Worm (Caenorhabditis elegans) whole organism, late embryonic: Measurements from ENCODE around the gene Y51H4A.5.

Experiments used
- T23F11.4 ChIP-seq: fragments of 200-800 bp; sonication (Bioruptor generic); optimal IDR thresholded peaks from 2 replicates; lab custom pipeline; 2018; ENCODE audit warnings: mild to moderate bottlenecking, missing genetic modification characterization, missing compliant biosample characterization
- ceh-19 ChIP-seq: fragments of 200-800 bp; sonication (Bioruptor generic); optimal IDR thresholded peaks from 2 replicates; lab custom pipeline; 2018; ENCODE audit warnings: mild to moderate bottlenecking, missing genetic modification characterization, missing compliant biosample characterization
- ceh-45 ChIP-seq: fragments of 200-800 bp; sonication (Bioruptor generic); IDR thresholded peaks from 2 replicates; pipeline ENCODE4 v1.3.6; 2022; ENCODE audit warnings: missing genetic modification reagents, missing genetic modification characterization, missing compliant biosample characterization
- ceh-9 ChIP-seq: sonication (generic microtip); optimal IDR thresholded peaks from 2 replicates; lab custom pipeline; 2016; ENCODE audit warnings: mild to moderate bottlenecking, missing genetic modification characterization, inconsistent platforms, missing compliant biosample characterization
- elt-2 ChIP-seq: sonication (generic microtip); optimal IDR thresholded peaks from 2 replicates; lab custom pipeline; 2016; ENCODE audit warnings: missing genetic modification reagents, missing genetic modification characterization, missing compliant biosample characterization
- pros-1 ChIP-seq: fragments of 150-350 bp; optimal IDR thresholded peaks from 2 replicates; lab custom pipeline; 2014; ENCODE audit warnings: missing biosample characterization, missing genetic modification reagents, missing genetic modification characterization
- sox-4 ChIP-seq: sonication (generic microtip); optimal IDR thresholded peaks from 2 replicates; lab custom pipeline; 2017; ENCODE audit warnings: mild to moderate bottlenecking, missing genetic modification characterization, inconsistent platforms, missing compliant biosample characterization
- unc-3 ChIP-seq, 2 experiments: fragments of 200-800 bp in 1 of 2; sonication (Bioruptor generic) in 1 of 2; sonication (generic microtip) in 1 of 2; conservative IDR thresholded peaks in 1 of 2; optimal IDR thresholded peaks in 1 of 2; 2 replicates each; pipeline versions ENCODE4 v1.3.6 to Lab custom; 2016 to 2022; ENCODE audit warnings: missing compliant biosample characterization in 2 of 2, missing genetic modification characterization in 2 of 2, missing genetic modification reagents in 1 of 2
- unc-86 ChIP-seq: sonication (generic microtip); optimal IDR thresholded peaks from 2 replicates; lab custom pipeline; 2016; ENCODE audit warnings: missing genetic modification characterization, missing compliant biosample characterization

- TF ChIP-seq ceh-19 (GFP tag; lab: Kevin White, UChicago): no peak
- TF ChIP-seq unc-86 (tag; lab: Kevin White, UChicago): no peak
- TF ChIP-seq unc-3 (GFP tag; conservative IDR thresholded peaks at IDR 0.05; lab: Robert Waterston, UW): no peak
- no peak for TF ChIP-seq unc-3 (tag; optimal IDR thresholded peaks at IDR 0.05; lab: Kevin White, UChicago)
- no peak for TF ChIP-seq T23F11.4 (GFP tag; lab: Kevin White, UChicago)
- TF ChIP-seq ceh-9 (tag; lab: Kevin White, UChicago): no peak
- TF ChIP-seq elt-2 (tag; lab: Kevin White, UChicago): no peak
- no peak for TF ChIP-seq sox-4 (tag; lab: Kevin White, UChicago)
- no peak for TF ChIP-seq ceh-45 (GFP tag; lab: Robert Waterston, UW)
- TF ChIP-seq pros-1 (tag; lab: Kevin White, UChicago): no peak
Observed at ce11 chrIV:16503049-16503448, 22.9 kb downstream of the Y51H4A.5 start.
